Worm (Caenorhabditis elegans) whole organism, L2 larva: ENCODE results near the gene ddx-23.

ENCODE experiments used
- C34F6.9 ChIP-seq: fragments of 150-350 bp; optimal IDR thresholded peaks from 2 replicates; lab custom pipeline; 2014; ENCODE audit warnings: missing biosample characterization, missing genetic modification characterization
- F13H6.1 ChIP-seq: sonication (generic microtip); optimal IDR thresholded peaks from 2 replicates; lab custom pipeline; 2016; ENCODE audit warnings: missing genetic modification characterization, missing compliant biosample characterization
- R02D3.7 ChIP-seq: fragments of 150-350 bp; optimal IDR thresholded peaks from 2 replicates; lab custom pipeline; 2014; ENCODE audit warnings: missing biosample characterization, missing genetic modification characterization
- Y55F3AM.14 ChIP-seq: fragments of 200-800 bp; sonication (Bioruptor generic); optimal IDR thresholded peaks from 2 replicates; lab custom pipeline; 2018; ENCODE audit warnings: mild to moderate bottlenecking, missing genetic modification characterization, missing compliant biosample characterization
- ZK546.5 ChIP-seq: sonication (generic microtip); optimal IDR thresholded peaks from 2 replicates; lab custom pipeline; 2017; ENCODE audit warnings: missing biosample characterization, missing genetic modification characterization
- alr-1 ChIP-seq: fragments of 150-350 bp; optimal IDR thresholded peaks from 2 replicates; lab custom pipeline; 2014; ENCODE audit warnings: missing biosample characterization, missing genetic modification characterization
- aly-2 ChIP-seq: fragments of 150-350 bp; optimal IDR thresholded peaks from 2 replicates; lab custom pipeline; 2014; ENCODE audit warnings: missing biosample characterization, missing genetic modification characterization
- ama-1 ChIP-seq: fragments of 150-350 bp; optimal IDR thresholded peaks from 2 replicates; lab custom pipeline; 2018; ENCODE audit warnings: inconsistent platforms
- blmp-1 ChIP-seq: sonication (generic microtip); optimal IDR thresholded peaks from 2 replicates; lab custom pipeline; 2017; ENCODE audit warnings: missing genetic modification characterization, mild to moderate bottlenecking, missing compliant biosample characterization, antibody characterized with exemption, moderate library complexity; ENCODE audit not compliant: insufficient read depth
- ceh-82 ChIP-seq: fragments of 150-350 bp; optimal IDR thresholded peaks from 2 replicates; lab custom pipeline; 2014; ENCODE audit warnings: missing biosample characterization, missing genetic modification characterization
- crh-2 ChIP-seq: sonication (generic microtip); optimal IDR thresholded peaks from 2 replicates; lab custom pipeline; 2017; ENCODE audit warnings: missing biosample characterization, missing genetic modification characterization
- dmd-4 ChIP-seq: sonication (generic microtip); optimal IDR thresholded peaks from 2 replicates; lab custom pipeline; 2017; ENCODE audit warnings: missing biosample characterization, missing genetic modification characterization
- egl-27 ChIP-seq: sonication (generic microtip); optimal IDR thresholded peaks from 3 replicates; lab custom pipeline; 2017; ENCODE audit warnings: missing biosample characterization, missing genetic modification reagents, missing genetic modification characterization
- fos-1 ChIP-seq: fragments of 150-350 bp; optimal IDR thresholded peaks from 2 replicates; lab custom pipeline; 2014; ENCODE audit warnings: missing biosample characterization, missing genetic modification characterization
- gmeb-1 ChIP-seq: fragments of 150-350 bp; optimal IDR thresholded peaks from 2 replicates; lab custom pipeline; 2014; ENCODE audit warnings: missing biosample characterization, missing genetic modification characterization
- lin-11 ChIP-seq: fragments of 150-350 bp; sonication (generic microtip); optimal IDR thresholded peaks from 2 replicates; lab custom pipeline; 2014; ENCODE audit warnings: missing biosample characterization, missing genetic modification characterization, inconsistent platforms, mixed read lengths
- lin-13 ChIP-seq: fragments of 150-350 bp; optimal IDR thresholded peaks from 2 replicates; lab custom pipeline; 2014; ENCODE audit warnings: missing biosample characterization, missing genetic modification reagents, missing genetic modification characterization
- lin-39 ChIP-seq: fragments of 150-350 bp; optimal IDR thresholded peaks from 2 replicates; lab custom pipeline; 2014; ENCODE audit warnings: missing biosample characterization, missing genetic modification reagents, missing genetic modification characterization
- lsy-2 ChIP-seq, 2 experiments: fragments of 150-350 bp in 1 of 2; sonication (generic microtip) in 1 of 2; optimal IDR thresholded peaks; 2 replicates each; lab custom pipeline; 2014 to 2017; ENCODE audit warnings: missing biosample characterization in 2 of 2, missing genetic modification characterization in 2 of 2
- mab-5 ChIP-seq: fragments of 150-350 bp; optimal IDR thresholded peaks from 2 replicates; lab custom pipeline; 2014; ENCODE audit warnings: missing biosample characterization, missing genetic modification characterization
- mdl-1 ChIP-seq, 2 experiments: fragments of 150-350 bp in 1 of 2; sonication (generic microtip) in 1 of 2; optimal IDR thresholded peaks; 2 replicates each; lab custom pipeline; 2017; ENCODE audit warnings: missing biosample characterization in 2 of 2, missing genetic modification characterization in 2 of 2
- nhr-10 ChIP-seq: sonication (generic microtip); optimal IDR thresholded peaks from 2 replicates; lab custom pipeline; 2017; ENCODE audit warnings: missing biosample characterization, missing genetic modification characterization
- nhr-11 ChIP-seq: fragments of 150-350 bp; optimal IDR thresholded peaks from 2 replicates; lab custom pipeline; 2014; ENCODE audit warnings: missing biosample characterization, missing genetic modification characterization
- nhr-12 ChIP-seq: fragments of 150-350 bp; optimal IDR thresholded peaks from 2 replicates; lab custom pipeline; 2014; ENCODE audit warnings: missing biosample characterization, missing genetic modification characterization
- nhr-129 ChIP-seq: fragments of 150-350 bp; optimal IDR thresholded peaks from 2 replicates; lab custom pipeline; 2014; ENCODE audit warnings: missing biosample characterization, missing genetic modification characterization
- nhr-21 ChIP-seq: fragments of 150-350 bp; optimal IDR thresholded peaks from 2 replicates; lab custom pipeline; 2014; ENCODE audit warnings: missing biosample characterization, missing genetic modification characterization
- nhr-25 ChIP-seq: fragments of 150-350 bp; sonication (generic microtip); optimal IDR thresholded peaks from 3 replicates; lab custom pipeline; 2014; ENCODE audit warnings: missing biosample characterization, missing genetic modification characterization
- nhr-6 ChIP-seq: fragments of 150-350 bp; optimal IDR thresholded peaks from 2 replicates; lab custom pipeline; 2014; ENCODE audit warnings: missing biosample characterization, missing genetic modification characterization
- peb-1 ChIP-seq: fragments of 150-350 bp; optimal IDR thresholded peaks from 2 replicates; lab custom pipeline; 2014; ENCODE audit warnings: missing biosample characterization, missing genetic modification characterization
- sem-4 ChIP-seq: fragments of 150-350 bp; optimal IDR thresholded peaks from 2 replicates; lab custom pipeline; 2014; ENCODE audit warnings: missing biosample characterization, missing genetic modification reagents, missing genetic modification characterization
- skn-1 ChIP-seq: sonication (generic microtip); optimal IDR thresholded peaks from 2 replicates; lab custom pipeline; 2017; ENCODE audit warnings: missing biosample characterization, missing genetic modification characterization
- sma-3 ChIP-seq: sonication (generic microtip); optimal IDR thresholded peaks from 2 replicates; lab custom pipeline; 2016; ENCODE audit warnings: missing genetic modification reagents, missing genetic modification characterization, missing compliant biosample characterization
- sma-9 ChIP-seq, 2 experiments: fragments of 150-350 bp in 1 of 2; sonication (generic microtip) in 1 of 2; optimal IDR thresholded peaks; 2 replicates each; lab custom pipeline; 2014 to 2016; ENCODE audit warnings: missing genetic modification characterization in 2 of 2, mild to moderate bottlenecking in 1 of 2, missing biosample characterization in 1 of 2, missing compliant biosample characterization in 1 of 2, missing genetic modification reagents in 1 of 2, moderate library complexity in 1 of 2
- snpc-4 ChIP-seq: fragments of 150-350 bp; optimal IDR thresholded peaks from 2 replicates; lab custom pipeline; 2014; ENCODE audit warnings: missing biosample characterization, missing genetic modification characterization
- unc-39 ChIP-seq: fragments of 150-350 bp; optimal IDR thresholded peaks from 2 replicates; lab custom pipeline; 2014; ENCODE audit warnings: missing biosample characterization, missing genetic modification characterization
- unc-55 ChIP-seq: fragments of 150-350 bp; sonication (generic microtip); optimal IDR thresholded peaks from 3 replicates; lab custom pipeline; 2014; ENCODE audit warnings: missing biosample characterization, missing genetic modification reagents, missing genetic modification characterization
- unc-62 ChIP-seq: fragments of 150-350 bp; optimal IDR thresholded peaks from 2 replicates; lab custom pipeline; 2014; ENCODE audit warnings: missing biosample characterization, missing genetic modification reagents, missing genetic modification characterization
- zag-1 ChIP-seq: fragments of 150-350 bp; optimal IDR thresholded peaks from 2 replicates; lab custom pipeline; 2014; ENCODE audit warnings: missing biosample characterization, missing genetic modification characterization
- ztf-1 ChIP-seq: fragments of 200-800 bp; sonication (Bioruptor generic); conservative IDR thresholded peaks from 2 replicates; pipeline ENCODE4 v1.3.6; 2022; ENCODE audit warnings: missing genetic modification characterization, missing compliant biosample characterization
- ztf-4 ChIP-seq: fragments of 150-350 bp; optimal IDR thresholded peaks from 2 replicates; lab custom pipeline; 2014; ENCODE audit warnings: missing biosample characterization, missing genetic modification characterization

The ddx-23 gene

ce11 chrIII:5864270-5864669, 11.2 kb upstream of the ddx-23 start, which contains the start of gene rabn-5:
Gene rabn-5, plus strand, starts transcription at chrIII:5864553.
- TF ChIP-seq mab-5 (no peak), fos-1 (peak; percentile 57), nhr-12 (no peak), egl-27 (tag; lab: Kevin White, UChicago) (no peak), peb-1 (no peak), F13H6.1 (tag; lab: Kevin White, UChicago) (no peak), blmp-1 (tag; lab: Kevin White, UChicago) (no peak), C34F6.9 (tag; lab: Kevin White, UChicago) (peak; percentile 53), nhr-21 (tag; lab: Kevin White, UChicago) (no peak)

DNA sequence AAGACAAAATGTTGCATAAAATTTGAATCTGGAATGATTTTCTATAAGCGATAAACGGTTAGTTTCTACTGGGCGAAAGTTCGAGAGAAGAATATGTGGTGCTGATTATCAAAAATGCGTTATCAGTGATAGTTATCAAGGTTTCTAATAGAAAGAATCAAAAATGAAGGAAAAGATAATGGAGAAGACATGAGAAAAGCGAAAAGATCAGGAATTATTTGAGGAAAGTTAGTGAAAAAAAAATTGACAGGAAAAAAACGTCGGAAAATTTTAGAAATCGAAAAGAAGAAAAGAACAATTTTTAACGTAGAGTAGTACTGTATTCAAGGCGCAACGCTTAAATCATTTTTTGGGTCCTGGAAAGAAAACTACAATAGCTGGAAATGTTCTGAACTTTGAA, 10.7 kb upstream of the ddx-23 start, which contains the start of gene dnpp-1:
TSS of gene dnpp-1 (minus strand) at position 30 of the 400 bp plus-strand sequence.
- TF ChIP-seq crh-2 (peak; percentile 63), fos-1 (peak; percentile 87), alr-1 (tag; lab: Kevin White, UChicago) (no peak), skn-1 (tag; lab: Kevin White, UChicago) (peak; percentile 72)

DNA sequence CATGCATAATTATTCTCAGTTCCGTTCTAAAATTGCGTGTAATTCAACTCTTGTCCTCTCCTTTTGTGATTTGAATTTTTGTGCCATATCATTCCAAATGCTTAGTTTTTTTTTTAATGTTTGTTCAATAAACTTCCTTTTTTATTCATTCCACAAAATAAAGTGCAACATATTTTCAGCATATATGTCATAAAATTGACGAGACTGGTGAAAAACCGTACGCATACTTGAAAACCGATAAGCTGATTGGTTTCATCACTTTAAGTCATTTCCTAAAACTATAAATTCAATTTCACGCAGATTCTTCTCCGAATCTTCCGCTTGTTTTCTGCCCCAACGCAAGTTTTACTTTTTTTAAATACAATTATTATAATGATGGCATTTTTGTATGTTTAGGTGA, 5.9 kb upstream of the ddx-23 start, which contains the start of gene dpf-4:
TSS of gene dpf-4 (plus strand) at position 301 of the 400 bp plus-strand sequence.
- TF ChIP-seq lin-39 (tag; lab: Kevin White, UChicago) = no peak
- no peak for TF ChIP-seq unc-62
- no peak for TF ChIP-seq mdl-1 (tag; optimal IDR thresholded peaks at IDR 0.05; lab: Kevin White, UChicago)
- no peak for TF ChIP-seq Y55F3AM.14
- TF ChIP-seq fos-1 = no peak
- TF ChIP-seq egl-27 (tag; lab: Kevin White, UChicago) = no peak
- no peak for TF ChIP-seq mab-5
- TF ChIP-seq unc-39 (tag; lab: Kevin White, UChicago) = no peak
- no peak for TF ChIP-seq nhr-11
- TF ChIP-seq sma-3 (GFP tag; lab: Kevin White, UChicago) = no peak

ce11 chrIII:5855637-5856179, 2.6 kb upstream of the ddx-23 start, which contains the start of the genes cct-6 and alh-9:
Gene cct-6, minus strand, starts transcription at chrIII:5855687.
Gene alh-9, plus strand, starts transcription at chrIII:5856018.
- no peak for TF ChIP-seq lin-39 (tag; lab: Kevin White, UChicago)
- TF ChIP-seq egl-27 (tag; lab: Kevin White, UChicago) = peak; percentile 39
- TF ChIP-seq dmd-4 (tag; lab: Kevin White, UChicago) = no peak
- no peak for TF ChIP-seq nhr-11
- TF ChIP-seq fos-1 = peak; percentile 56
- peak; percentile 54 for TF ChIP-seq nhr-21 (tag; lab: Kevin White, UChicago)
- peak; percentile 93 for TF ChIP-seq gmeb-1 (tag; lab: Kevin White, UChicago)
- peak; percentile 69 for TF ChIP-seq F13H6.1 (tag; lab: Kevin White, UChicago)
- peak; percentile 92 for TF ChIP-seq C34F6.9 (tag; lab: Kevin White, UChicago)
- peak; percentile 19 for TF ChIP-seq ztf-4
- no peak for TF ChIP-seq zag-1 (tag; lab: Kevin White, UChicago)
- no peak for TF ChIP-seq nhr-10 (tag; lab: Kevin White, UChicago)
- peak; percentile 94 for TF ChIP-seq unc-55 (GFP tag; lab: Kevin White, UChicago)
- TF ChIP-seq aly-2 (tag; lab: Kevin White, UChicago) = no peak
- TF ChIP-seq R02D3.7 (tag; lab: Kevin White, UChicago) = peak; percentile 70
- peak; percentile 80 for TF ChIP-seq sma-3 (GFP tag; lab: Kevin White, UChicago)
- peak; percentile 1 for TF ChIP-seq ZK546.5 (tag; lab: Kevin White, UChicago)
- peak; percentile 84 for TF ChIP-seq nhr-25 (tag; lab: Kevin White, UChicago)
- TF ChIP-seq lin-11 (tag; lab: Kevin White, UChicago) = peak; percentile 79
- TF ChIP-seq lin-13 (GFP tag; lab: Kevin White, UChicago) = peak; percentile 88
- TF ChIP-seq ceh-82 (tag; lab: Kevin White, UChicago) = peak; percentile 20
- peak; percentile 89 for TF ChIP-seq crh-2
- TF ChIP-seq ztf-1 (GFP tag; lab: Robert Waterston, UW) = no peak
- TF ChIP-seq sma-9 (GFP tag; optimal IDR thresholded peaks at IDR 0.05; lab: Kevin White, UChicago) = peak; percentile 76
- TF ChIP-seq sma-9 (tag; optimal IDR thresholded peaks at IDR 0.05; lab: Kevin White, UChicago) = no peak
- TF ChIP-seq unc-39 (tag; lab: Kevin White, UChicago) = no peak
- peak; percentile 88 for TF ChIP-seq nhr-129 (tag; lab: Kevin White, UChicago)
- TF ChIP-seq blmp-1 (tag; lab: Kevin White, UChicago) = no peak
- peak; percentile 2 for TF ChIP-seq sem-4
- TF ChIP-seq mab-5 = peak; percentile 46
- TF ChIP-seq ama-1 (lab: Kevin White, UChicago) = peak; percentile 44
- peak; percentile 61 to 92 for TF ChIP-seq lsy-2 (tag; optimal IDR thresholded peaks at IDR 0.05; lab: Kevin White, UChicago)
- TF ChIP-seq peb-1 = no peak
- no peak for TF ChIP-seq skn-1 (tag; lab: Kevin White, UChicago)
- TF ChIP-seq nhr-6 = peak; percentile 5
- TF ChIP-seq snpc-4 (tag; lab: Kevin White, UChicago) = peak; percentile 37
